Fruit fly (Drosophila melanogaster) S2 (cell line): ENCODE data around the gene Trp1.

Experiments used
- CG8478 ChIP-seq: fragments of >200 bp; optimal IDR thresholded peaks from 2 replicates; lab custom pipeline; 2018
- CTCF ChIP-seq, 2 experiments: fragments of >200 bp; optimal IDR thresholded peaks; 2 replicates each; lab custom pipeline; 2018

DNA sequence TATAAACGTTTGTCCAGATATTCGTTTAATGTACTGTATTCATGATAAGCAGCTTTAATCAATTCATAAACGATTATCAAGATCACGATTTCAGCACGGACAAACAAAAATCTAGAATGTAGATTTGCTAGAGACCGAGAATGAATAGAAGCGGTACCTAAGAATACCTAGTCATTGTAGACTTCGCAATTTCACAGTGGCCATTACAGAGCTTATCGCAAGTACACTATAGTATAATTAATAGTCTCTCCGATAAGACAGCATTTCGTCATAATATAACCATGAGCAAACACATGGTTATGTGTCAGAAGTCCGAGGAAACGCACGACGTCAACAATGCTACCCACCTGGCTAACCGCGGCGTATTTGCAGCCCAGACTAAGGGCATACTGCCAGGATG is 40.1 kb downstream of the Trp1 start, which contains the start of gene CG33301:
- TF ChIP-seq CTCF (optimal IDR thresholded peaks at IDR 0.05; lab: Kevin White, UChicago) (no peak), CG8478 (lab: Kevin White, UChicago) (no peak)
